Fruit fly (Drosophila melanogaster) S2 (cell line): Measurements from ENCODE around the gene Egfrap.

Experiments
- CG8478 ChIP-seq: fragments of >200 bp; optimal IDR thresholded peaks from 2 replicates; lab custom pipeline; 2018
- CTCF ChIP-seq, 2 experiments: fragments of >200 bp; optimal IDR thresholded peaks; 2 replicates each; lab custom pipeline; 2018

dm6 chr3L:5902189-5902765 is 48.2 kb downstream of the Egfrap start, which contains the start of gene QC:
- TF ChIP-seq CG8478 (lab: Kevin White, UChicago) (no peak), CTCF (optimal IDR thresholded peaks at IDR 0.05; lab: Kevin White, UChicago) (no peak)
